Fruit fly (Drosophila melanogaster): Measurements from ENCODE around the gene COX4.

dm6 chr2L:20002086-20002485 lies 43.6 kb downstream of the COX4 start:
- no peak for TF ChIP-seq CG8478 (optimal IDR thresholded peaks at IDR 0.05)
- no peak for TF ChIP-seq CTCF (optimal IDR thresholded peaks at IDR 0.05)

All from S2 (cell line).